Fruit fly (Drosophila melanogaster): ENCODE results near the gene CG17734.
A peak's percentile ranks its signal among the peaks of the same experiment; 100 is the strongest.

CG17734 gene

dm6 chr3R:11198062-11198472, 45.7 kb downstream of the CG17734 start (continued):
- TF ChIP-seq chif (GFP tag; optimal IDR thresholded peaks at IDR 0.05) = no peak
- TF ChIP-seq CG8924 (tag; optimal IDR thresholded peaks at IDR 0.05) = no peak
- TF ChIP-seq CG13287 (GFP tag; IDR thresholded peaks at IDR 0.05; ENCODE audit: partially characterized antibody) = 0 out of 2 replicates have a peak, but pooled peaks have one; percentile 11
- peak; percentile 43 for TF ChIP-seq CG3163 (GFP tag; optimal IDR thresholded peaks at IDR 0.05)
- peak in 1 of 2 experiments; percentile 92 for TF ChIP-seq Pdp1 (GFP tag; optimal IDR thresholded peaks at IDR 0.05)
- TF ChIP-seq CG18599 (GFP tag; optimal IDR thresholded peaks at IDR 0.05) = peak; percentile 21
- peak; percentile 38 for TF ChIP-seq caup (GFP tag; optimal IDR thresholded peaks at IDR 0.05; ENCODE audit: severe bottlenecking)
- no peak for TF ChIP-seq sens-2 (GFP tag; IDR thresholded peaks at IDR 0.05)
- peak; percentile 60; the same call in 1 of the 2 replicates for TF ChIP-seq NFAT (GFP tag; IDR thresholded peaks at IDR 0.05)
- TF ChIP-seq CG18476 (GFP tag; optimal IDR thresholded peaks at IDR 0.05) = no peak
- peak; percentile 46; the same call in 1 of the 2 replicates for TF ChIP-seq CG14014 (GFP tag; IDR thresholded peaks at IDR 0.05)
- peak; percentile 45 for TF ChIP-seq lab (GFP tag; optimal IDR thresholded peaks at IDR 0.05)
- TF ChIP-seq CG2875 (GFP tag; optimal IDR thresholded peaks at IDR 0.05) = no peak
- peak; percentile 25 for TF ChIP-seq cg (GFP tag; optimal IDR thresholded peaks at IDR 0.05)
- TF ChIP-seq Bgb (GFP tag; IDR thresholded peaks at IDR 0.05; ENCODE audit: partially characterized antibody) = peak; percentile 49
- TF ChIP-seq salm (tag; optimal IDR thresholded peaks at IDR 0.05) = no peak
- peak; percentile 18 for TF ChIP-seq Dad (GFP tag; optimal IDR thresholded peaks at IDR 0.05)
- no peak for TF ChIP-seq CG18764 (GFP tag; optimal IDR thresholded peaks at IDR 0.05)
- peak; percentile 50 for TF ChIP-seq CG12071 (GFP tag; optimal IDR thresholded peaks at IDR 0.05)
- TF ChIP-seq Bteb2 (GFP tag; optimal IDR thresholded peaks at IDR 0.05) = no peak
- no peak for TF ChIP-seq CG9609 (GFP tag; optimal IDR thresholded peaks at IDR 0.05)
- no peak for TF ChIP-seq CG8089 (GFP tag; optimal IDR thresholded peaks at IDR 0.05)
- TF ChIP-seq HmgZ (tag; optimal IDR thresholded peaks at IDR 0.05) = peak; percentile 52
- peak; percentile 86 for TF ChIP-seq sd (tag; optimal IDR thresholded peaks at IDR 0.05)
- TF ChIP-seq CG10321 (GFP tag; IDR thresholded peaks at IDR 0.05) = peak; percentile 84
- no peak for TF ChIP-seq CG10274 (GFP tag; optimal IDR thresholded peaks at IDR 0.05)
- peak; percentile 44; the same call in 1 of the 2 replicates for TF ChIP-seq Rfx (GFP tag; IDR thresholded peaks at IDR 0.05)
- peak; percentile 4 for TF ChIP-seq MTF-1 (GFP tag; optimal IDR thresholded peaks at IDR 0.05; ENCODE audit: borderline replicate concordance)
- peak; percentile 13; the same call in 1 of the 2 replicates for TF ChIP-seq tna (GFP tag; IDR thresholded peaks at IDR 0.05; ENCODE audit: partially characterized antibody)
- TF ChIP-seq bcd (GFP tag; optimal IDR thresholded peaks at IDR 0.05) = peak; percentile 12
- TF ChIP-seq Xbp1 (GFP tag; optimal IDR thresholded peaks at IDR 0.05) = peak; percentile 23
- peak; percentile 78 for TF ChIP-seq abd-A (tag; optimal IDR thresholded peaks at IDR 0.05)
- no peak for TF ChIP-seq pho (GFP tag; optimal IDR thresholded peaks at IDR 0.05)
- peak; percentile 15 for TF ChIP-seq Blimp-1 (GFP tag; optimal IDR thresholded peaks at IDR 0.05)
- TF ChIP-seq H15 (GFP tag; IDR thresholded peaks at IDR 0.05) = no peak
- TF ChIP-seq CG13624 (GFP tag; optimal IDR thresholded peaks at IDR 0.05) = peak; percentile 12
- no peak for TF ChIP-seq CG11398 (GFP tag; optimal IDR thresholded peaks at IDR 0.05)
- peak; percentile 70 for TF ChIP-seq row (GFP tag; IDR thresholded peaks at IDR 0.05)
- TF ChIP-seq Hey (tag; optimal IDR thresholded peaks at IDR 0.05) = peak; percentile 46
- no peak for TF ChIP-seq pan (optimal IDR thresholded peaks at IDR 0.05)
- TF ChIP-seq pan (GFP tag; optimal IDR thresholded peaks at IDR 0.05 in 1 of 2, IDR thresholded peaks at IDR 0.05 in 1 of 2) = peak in 1 of 2 experiments; percentile 39
- peak; percentile 3 for TF ChIP-seq CG17385 (GFP tag; optimal IDR thresholded peaks at IDR 0.05)
- TF ChIP-seq CG10543 (GFP tag; optimal IDR thresholded peaks at IDR 0.05) = peak; percentile 54
- TF ChIP-seq CG3847 (GFP tag; IDR thresholded peaks at IDR 0.05) = no peak
- TF ChIP-seq lbe (GFP tag; optimal IDR thresholded peaks at IDR 0.05) = no peak
- no peak for TF ChIP-seq CG18011 (GFP tag; optimal IDR thresholded peaks at IDR 0.05)
- TF ChIP-seq Trl (optimal IDR thresholded peaks at IDR 0.05) = peak; percentile 48 to 70
- TF ChIP-seq Trl (GFP tag; optimal IDR thresholded peaks at IDR 0.05) = no peak
- no peak for TF ChIP-seq Sox100B (GFP tag; optimal IDR thresholded peaks at IDR 0.05)
- TF ChIP-seq Drgx (GFP tag; IDR thresholded peaks at IDR 0.05) = peak; percentile 47; the same call in 1 of the 2 replicates
